Worm (Caenorhabditis elegans): ENCODE data around the gene igdb-2.

Gene igdb-2

DNA sequence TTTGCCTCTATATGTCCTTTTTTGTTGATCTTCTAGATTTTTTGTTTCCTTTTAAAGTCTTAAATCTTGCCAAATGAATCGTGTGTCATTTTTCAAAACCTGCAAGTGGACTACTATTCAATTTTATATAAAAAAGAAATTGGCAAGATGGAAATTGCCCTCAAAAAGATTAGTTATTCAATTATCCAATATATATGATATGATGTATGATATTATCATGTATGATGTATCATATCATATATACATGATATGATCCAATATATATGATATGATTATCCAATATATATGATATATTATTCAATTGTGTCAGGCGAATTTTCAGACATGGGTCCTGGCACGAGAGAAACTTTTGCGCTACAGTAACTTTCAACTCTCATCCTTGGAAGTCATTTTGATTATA lies 26.7 kb downstream of the igdb-2 start, which contains the start of gene sru-20:
TSS of gene sru-20 (plus strand) at position 301 of the 400 bp plus-strand sequence.
- TF ChIP-seq snpc-4 (tag; optimal IDR thresholded peaks at IDR 0.05) (no peak), ceh-82 (tag; optimal IDR thresholded peaks at IDR 0.05) (no peak), dve-1 (tag; optimal IDR thresholded peaks at IDR 0.05; ENCODE audit: insufficient read depth) (no peak), egl-27 (tag; optimal IDR thresholded peaks at IDR 0.05) (no peak), F44E2.7 (GFP tag; IDR thresholded peaks at IDR 0.05) (no peak), tag-97 (GFP tag; IDR thresholded peaks at IDR 0.05) (no peak), nhr-48 (tag; optimal IDR thresholded peaks at IDR 0.05) (no peak), T26A8.4 (GFP tag; IDR thresholded peaks at IDR 0.05) (no peak), ceh-20 (GFP tag; IDR thresholded peaks at IDR 0.05) (no peak), nhr-77 (tag; optimal IDR thresholded peaks at IDR 0.05) (no peak), aly-2 (tag; optimal IDR thresholded peaks at IDR 0.05) (no peak), daf-16 (GFP tag; optimal IDR thresholded peaks at IDR 0.05) (no peak), daf-16 (tag; optimal IDR thresholded peaks at IDR 0.05) (no peak), F26F4.8 (GFP tag; conservative IDR thresholded peaks at IDR 0.05) (no peak), tra-1 (GFP tag; IDR thresholded peaks at IDR 0.05) (no peak), nhr-42 (GFP tag; IDR thresholded peaks at IDR 0.05) (no peak), spr-3 (GFP tag; optimal IDR thresholded peaks at IDR 0.05) (no peak), lin-13 (GFP tag; optimal IDR thresholded peaks at IDR 0.05) (no peak), ZK546.5 (tag; optimal IDR thresholded peaks at IDR 0.05) (no peak), R02D3.7 (tag; optimal IDR thresholded peaks at IDR 0.05) (no peak), ces-1 (GFP tag; optimal IDR thresholded peaks at IDR 0.05) (no peak)

ce11 chrIV:12498238-12498637 lies 29.8 kb downstream of the igdb-2 start, which contains the start of gene sru-19:
sru-19 (plus strand) TSS chrIV:12498538.
- TF ChIP-seq lim-7 (GFP tag; IDR thresholded peaks at IDR 0.05): no peak
- TF ChIP-seq arid-1 (GFP tag; conservative IDR thresholded peaks at IDR 0.05): no peak
- TF ChIP-seq nhr-28 (tag; optimal IDR thresholded peaks at IDR 0.05): no peak
- no peak for TF ChIP-seq cey-2 (tag; optimal IDR thresholded peaks at IDR 0.05; ENCODE audit: borderline replicate concordance, insufficient read depth)
- no peak for TF ChIP-seq ceh-32 (tag; optimal IDR thresholded peaks at IDR 0.05; ENCODE audit: poor library complexity)
- TF ChIP-seq egl-43 (GFP tag; IDR thresholded peaks at IDR 0.05): no peak
- TF ChIP-seq nhr-77 (tag; optimal IDR thresholded peaks at IDR 0.05): no peak
- no peak for TF ChIP-seq tra-1 (GFP tag; IDR thresholded peaks at IDR 0.05)
- TF ChIP-seq sdz-12 (GFP tag; optimal IDR thresholded peaks at IDR 0.05): no peak
- no peak for TF ChIP-seq lin-39 (tag; optimal IDR thresholded peaks at IDR 0.05)
- TF ChIP-seq F10B5.3 (tag; optimal IDR thresholded peaks at IDR 0.05): no peak
- no peak for TF ChIP-seq pqm-1 (tag; optimal IDR thresholded peaks at IDR 0.05)
- no peak for TF ChIP-seq ZK546.5 (tag; optimal IDR thresholded peaks at IDR 0.05)
- TF ChIP-seq F37D6.2 (tag; optimal IDR thresholded peaks at IDR 0.05): no peak
- no peak for TF ChIP-seq nhr-42 (GFP tag; IDR thresholded peaks at IDR 0.05)
- TF ChIP-seq ceh-44 (GFP tag; IDR thresholded peaks at IDR 0.05): no peak
- no peak for TF ChIP-seq Y75B8A.6 (GFP tag; IDR thresholded peaks at IDR 0.05)
- no peak for TF ChIP-seq zag-1 (tag; optimal IDR thresholded peaks at IDR 0.05)

ce11 chrIV:12501956-12502355 lies 33.5 kb downstream of the igdb-2 start, which contains the start of gene sru-18:
sru-18 (plus strand) TSS chrIV:12502256.
- TF ChIP-seq ceh-32 (tag; optimal IDR thresholded peaks at IDR 0.05; ENCODE audit: poor library complexity) (no peak), ceh-82 (tag; optimal IDR thresholded peaks at IDR 0.05) (no peak), F10B5.3 (tag; optimal IDR thresholded peaks at IDR 0.05) (no peak), T26A8.4 (GFP tag; IDR thresholded peaks at IDR 0.05) (no peak), spr-3 (GFP tag; optimal IDR thresholded peaks at IDR 0.05) (no peak), daf-16 (GFP tag; optimal IDR thresholded peaks at IDR 0.05) (no peak), daf-16 (tag; optimal IDR thresholded peaks at IDR 0.05) (no peak), ctbp-1 (GFP tag; IDR thresholded peaks at IDR 0.05) (no peak), daf-8 (GFP tag; IDR thresholded peaks at IDR 0.05) (no peak), lin-13 (GFP tag; optimal IDR thresholded peaks at IDR 0.05) (no peak), dpl-1 (GFP tag; optimal IDR thresholded peaks at IDR 0.05) (no peak), lin-39 (tag; optimal IDR thresholded peaks at IDR 0.05) (no peak)
